Worm (Caenorhabditis elegans) whole organism, L4 larva: ENCODE measurements around the gene F13A2.10.

Experiments
- Y5F2A.4 ChIP-seq: fragments of 200-800 bp; sonication (Bioruptor generic); optimal IDR thresholded peaks from 2 replicates; lab custom pipeline; 2018; ENCODE audit warnings: mild to moderate bottlenecking, missing genetic modification characterization, missing compliant biosample characterization
- arid-1 ChIP-seq: fragments of 200-800 bp; sonication (Bioruptor generic); conservative IDR thresholded peaks from 2 replicates; pipeline ENCODE4 v1.3.6; 2022; ENCODE audit warnings: missing genetic modification reagents, missing genetic modification characterization, missing compliant biosample characterization
- attf-4 ChIP-seq: sonication (generic microtip); optimal IDR thresholded peaks from 3 replicates; lab custom pipeline; 2017; ENCODE audit warnings: missing biosample characterization, missing genetic modification characterization
- pha-4 ChIP-seq, 2 experiments: fragments of 150-350 bp in 1 of 2; fragments of 200-800 bp in 1 of 2; sonication (Bioruptor generic) in 1 of 2; IDR thresholded peaks in 1 of 2; optimal IDR thresholded peaks in 1 of 2; 2 replicates each; pipeline versions ENCODE4 v1.3.6 to Lab custom; 2014 to 2022; ENCODE audit warnings: missing genetic modification characterization in 2 of 2, missing genetic modification reagents in 2 of 2, missing biosample characterization in 1 of 2, missing compliant biosample characterization in 1 of 2
- vab-7 ChIP-seq: fragments of 200-800 bp; sonication (Bioruptor generic); IDR thresholded peaks from 2 replicates; pipeline ENCODE4 v1.3.6; 2022; ENCODE audit warnings: missing genetic modification reagents, missing genetic modification characterization, missing compliant biosample characterization
- ztf-11 ChIP-seq: fragments of 150-350 bp; optimal IDR thresholded peaks from 2 replicates; lab custom pipeline; 2014; ENCODE audit warnings: missing biosample characterization, missing genetic modification characterization

DNA sequence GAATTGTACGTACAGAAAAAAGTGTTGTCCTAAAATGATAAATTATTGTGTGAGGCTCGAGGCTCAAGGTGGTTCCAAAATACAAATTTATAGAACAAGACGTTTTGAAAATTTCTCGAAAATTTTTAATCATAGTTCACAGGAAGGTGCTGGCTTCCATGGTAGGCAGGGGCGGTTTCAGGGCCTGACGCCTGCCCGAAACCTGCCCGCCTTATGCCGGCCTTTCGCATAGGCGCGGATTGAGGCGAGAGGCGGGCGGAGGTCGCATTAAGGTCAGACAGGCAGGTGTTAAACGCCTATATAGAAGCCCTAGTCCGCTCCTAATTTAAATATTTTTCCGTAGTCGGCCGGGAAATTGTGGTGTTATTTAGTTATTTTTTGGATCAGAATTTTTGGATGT, 37.0 kb upstream of the F13A2.10 start:
- no peak for TF ChIP-seq ztf-11 (tag; lab: Kevin White, UChicago)
- TF ChIP-seq pha-4 (GFP tag; IDR thresholded peaks at IDR 0.05; lab: Robert Waterston, UW) = no peak
- TF ChIP-seq pha-4 (tag; optimal IDR thresholded peaks at IDR 0.05; lab: Kevin White, UChicago) = no peak
- TF ChIP-seq vab-7 (GFP tag; lab: Robert Waterston, UW) = no peak
- TF ChIP-seq Y5F2A.4 (GFP tag; lab: Kevin White, UChicago) = no peak
- no peak for TF ChIP-seq arid-1 (GFP tag; lab: Robert Waterston, UW)
- TF ChIP-seq attf-4 (tag; lab: Kevin White, UChicago) = no peak
